Worm (Caenorhabditis elegans) whole organism, young adult: Measurements from ENCODE around the gene F46C5.6.
A peak's percentile ranks its signal among the peaks of the same experiment; 100 is the strongest.

ENCODE experiments used
- B0035.1 ChIP-seq: sonication (generic microtip); optimal IDR thresholded peaks from 2 replicates; lab custom pipeline; 2016; ENCODE audit warnings: missing genetic modification characterization, mild to moderate bottlenecking, missing compliant biosample characterization, missing genotype, missing genetic modification reagents
- B0336.3 ChIP-seq: fragments of 200-800 bp; sonication (Bioruptor generic); IDR thresholded peaks from 2 replicates; pipeline ENCODE4 v1.3.6; 2022; ENCODE audit warnings: missing genetic modification characterization, missing compliant biosample characterization
- F22D6.2 ChIP-seq: sonication (generic microtip); optimal IDR thresholded peaks from 2 replicates; lab custom pipeline; 2016; ENCODE audit warnings: mild to moderate bottlenecking, missing genetic modification characterization, missing compliant biosample characterization
- F23B12.7 ChIP-seq: sonication (generic microtip); optimal IDR thresholded peaks from 2 replicates; lab custom pipeline; 2017; ENCODE audit warnings: missing genetic modification characterization, mild to moderate bottlenecking, missing compliant biosample characterization, antibody characterized with exemption, moderate library complexity; ENCODE audit not compliant: insufficient read depth
- K11D2.4 ChIP-seq: fragments of 200-800 bp; sonication (Bioruptor generic); IDR thresholded peaks from 2 replicates; pipeline ENCODE4 v1.3.6; 2022; ENCODE audit warnings: missing genetic modification reagents, missing genetic modification characterization, missing compliant biosample characterization
- Y53G8AR.9 ChIP-seq: fragments of 200-800 bp; sonication (Bioruptor generic); conservative IDR thresholded peaks from 2 replicates; pipeline ENCODE4 v1.3.6; 2022; ENCODE audit warnings: missing genetic modification reagents, missing genetic modification characterization, missing compliant biosample characterization
- Y56A3A.18 ChIP-seq: fragments of 200-800 bp; sonication (Bioruptor generic); IDR thresholded peaks from 2 replicates; pipeline ENCODE4 v1.3.6; 2022; ENCODE audit warnings: missing genetic modification reagents, missing genetic modification characterization, missing compliant biosample characterization
- Y67H2A.10 ChIP-seq: fragments of 200-800 bp; sonication (Bioruptor generic); conservative IDR thresholded peaks from 2 replicates; pipeline ENCODE4 v1.3.6; 2022; ENCODE audit warnings: missing genetic modification reagents, missing genetic modification characterization, missing compliant biosample characterization
- ama-1 ChIP-seq, 3 experiments: fragments of 150-350 bp in 1 of 3; sonication (generic microtip) in 2 of 3; optimal IDR thresholded peaks; 2 replicates each; lab custom pipeline; 2014 to 2018; ENCODE audit warnings: missing biosample characterization in 2 of 3, missing genetic modification characterization in 2 of 3, missing genetic modification reagents in 2 of 3
- attf-3 ChIP-seq: fragments of 200-800 bp; sonication (Bioruptor generic); conservative IDR thresholded peaks from 2 replicates; pipeline ENCODE4 v1.3.6; 2022; ENCODE audit warnings: missing genetic modification reagents, missing genetic modification characterization, missing compliant biosample characterization
- attf-5 ChIP-seq: fragments of 200-800 bp; sonication (Bioruptor generic); optimal IDR thresholded peaks from 2 replicates; lab custom pipeline; 2018; ENCODE audit warnings: mild to moderate bottlenecking, missing genetic modification characterization, missing compliant biosample characterization
- cebp-2 ChIP-seq: fragments of 200-800 bp; sonication (Bioruptor generic); IDR thresholded peaks from 2 replicates; pipeline ENCODE4 v1.3.6; 2022; ENCODE audit warnings: missing genetic modification characterization, missing compliant biosample characterization
- die-1 ChIP-seq: sonication (generic microtip); optimal IDR thresholded peaks from 2 replicates; lab custom pipeline; 2016; ENCODE audit warnings: missing genotype, mild to moderate bottlenecking, missing genetic modification characterization, missing compliant biosample characterization
- dpl-1 ChIP-seq: fragments of 150-350 bp; optimal IDR thresholded peaks from 2 replicates; lab custom pipeline; 2014; ENCODE audit warnings: missing biosample characterization, missing genetic modification reagents, missing genetic modification characterization
- efl-1 ChIP-seq: fragments of 150-350 bp; optimal IDR thresholded peaks from 2 replicates; lab custom pipeline; 2014; ENCODE audit warnings: missing biosample characterization, missing genetic modification reagents, missing genetic modification characterization
- fkh-3 ChIP-seq: sonication (generic microtip); optimal IDR thresholded peaks from 2 replicates; lab custom pipeline; 2016; ENCODE audit warnings: mild to moderate bottlenecking, missing genetic modification characterization, missing compliant biosample characterization
- hlh-12 ChIP-seq: sonication (generic microtip); optimal IDR thresholded peaks from 2 replicates; lab custom pipeline; 2016; ENCODE audit warnings: missing genetic modification characterization, missing compliant biosample characterization
- lin-26 ChIP-seq: fragments of 200-800 bp; sonication (Bioruptor generic); IDR thresholded peaks from 2 replicates; pipeline ENCODE4 v1.3.6; 2022; ENCODE audit warnings: missing genetic modification reagents, missing genetic modification characterization, missing compliant biosample characterization
- lin-35 ChIP-seq, 3 experiments: fragments of 150-350 bp in 2 of 3; sonication (generic microtip) in 1 of 3; optimal IDR thresholded peaks; 2 replicates each; lab custom pipeline; 2014 to 2018; ENCODE audit warnings: missing biosample characterization in 3 of 3, missing genetic modification characterization in 3 of 3, missing genetic modification reagents in 3 of 3
- lin-40 ChIP-seq: sonication (generic microtip); optimal IDR thresholded peaks from 2 replicates; lab custom pipeline; 2016; ENCODE audit warnings: missing genetic modification characterization, mild to moderate bottlenecking, missing compliant biosample characterization, missing genotype, missing genetic modification reagents
- lsy-27 ChIP-seq: sonication (generic microtip); optimal IDR thresholded peaks from 2 replicates; lab custom pipeline; 2017; ENCODE audit warnings: missing genetic modification characterization, mild to moderate bottlenecking, missing compliant biosample characterization, antibody characterized with exemption, missing genotype, borderline replicate concordance; ENCODE audit not compliant: insufficient read depth
- madf-6 ChIP-seq: fragments of 200-800 bp; sonication (Bioruptor generic); IDR thresholded peaks from 2 replicates; pipeline ENCODE4 v1.3.6; 2022; ENCODE audit warnings: missing genetic modification reagents, missing genetic modification characterization, missing compliant biosample characterization
- mxl-1 ChIP-seq: sonication (generic microtip); optimal IDR thresholded peaks from 2 replicates; lab custom pipeline; 2016; ENCODE audit warnings: missing genetic modification characterization, missing compliant biosample characterization
- nhr-80 ChIP-seq: sonication (generic microtip); optimal IDR thresholded peaks from 2 replicates; lab custom pipeline; 2016; ENCODE audit warnings: missing genetic modification characterization, missing compliant biosample characterization
- sea-2 ChIP-seq: fragments of 200-800 bp; sonication (Bioruptor generic); IDR thresholded peaks from 2 replicates; pipeline ENCODE4 v1.3.6; 2022; ENCODE audit warnings: missing genetic modification characterization, missing compliant biosample characterization
- snpc-1.1 ChIP-seq: sonication (generic microtip); optimal IDR thresholded peaks from 2 replicates; lab custom pipeline; 2017; ENCODE audit warnings: missing genetic modification characterization, mild to moderate bottlenecking, missing compliant biosample characterization, antibody characterized with exemption, moderate library complexity, missing genotype, missing genetic modification reagents; ENCODE audit not compliant: insufficient read depth
- tbx-9 ChIP-seq: sonication (generic microtip); optimal IDR thresholded peaks from 2 replicates; lab custom pipeline; 2016; ENCODE audit warnings: borderline replicate concordance, missing genetic modification characterization, inconsistent platforms, missing compliant biosample characterization
- tlf-1 ChIP-seq: fragments of 200-800 bp; sonication (Bioruptor generic); optimal IDR thresholded peaks from 2 replicates; lab custom pipeline; 2018; ENCODE audit warnings: mild to moderate bottlenecking, missing genetic modification characterization, missing compliant biosample characterization
- zfh-2 ChIP-seq: fragments of 200-800 bp; sonication (Bioruptor generic); conservative IDR thresholded peaks from 2 replicates; pipeline ENCODE4 v1.3.6; 2022; ENCODE audit warnings: missing genetic modification reagents, missing genetic modification characterization, missing compliant biosample characterization
- ztf-22 ChIP-seq: fragments of 200-800 bp; sonication (Bioruptor generic); optimal IDR thresholded peaks from 2 replicates; lab custom pipeline; 2018; ENCODE audit warnings: mild to moderate bottlenecking, missing genetic modification characterization, moderate library complexity, missing compliant biosample characterization
- ztf-26 ChIP-seq: sonication (generic microtip); optimal IDR thresholded peaks from 2 replicates; lab custom pipeline; 2017; ENCODE audit warnings: missing genetic modification characterization, missing compliant biosample characterization

Gene F46C5.6

ce11 chrII:8877032-8877985 lies 33.0 kb upstream of the F46C5.6 start (continued):
- TF ChIP-seq Y53G8AR.9 (GFP tag; lab: Robert Waterston, UW) = no peak
- TF ChIP-seq attf-3 (GFP tag; lab: Robert Waterston, UW) = no peak
- TF ChIP-seq snpc-1.1 (tag; lab: Kevin White, UChicago) = peak; percentile 85
- TF ChIP-seq ztf-22 (GFP tag; lab: Kevin White, UChicago) = no peak
- TF ChIP-seq, all 124 proteins: peak for 12

- no peak for TF ChIP-seq madf-6
- TF ChIP-seq ztf-26 (tag; lab: Kevin White, UChicago) = no peak
- no peak for TF ChIP-seq attf-5 (GFP tag; lab: Kevin White, UChicago)
- no peak for TF ChIP-seq B0336.3
- TF ChIP-seq zfh-2 (GFP tag; lab: Robert Waterston, UW) = no peak
- TF ChIP-seq attf-3 (GFP tag; lab: Robert Waterston, UW) = no peak
- no peak for TF ChIP-seq mxl-1 (tag; lab: Kevin White, UChicago)
- no peak for TF ChIP-seq lsy-27 (tag; lab: Kevin White, UChicago)
These were observed 29.5 kb upstream of the F46C5.6 start, which contains the start of gene T07D4.2 for ce11 chrII:8873842-8874241. T07D4.2 (minus strand) TSS chrII:8873942.

- TF ChIP-seq nhr-80 (peak; percentile 78), B0336.3 (no peak), ama-1 (optimal IDR thresholded peaks at IDR 0.05; lab: Kevin White, UChicago) (no peak), ama-1 (GFP tag; optimal IDR thresholded peaks at IDR 0.05; lab: Kevin White, UChicago) (no peak)
These were observed 22.5 kb upstream of the F46C5.6 start for ce11 chrII:8866844-8867243.

- no peak for TF ChIP-seq efl-1 (GFP tag; lab: Kevin White, UChicago)
- TF ChIP-seq K11D2.4 (GFP tag; lab: Robert Waterston, UW) = no peak
- TF ChIP-seq sea-2 (GFP tag; lab: Robert Waterston, UW) = no peak
- TF ChIP-seq Y56A3A.18 = no peak
- TF ChIP-seq F23B12.7 = no peak
- TF ChIP-seq B0035.1 = no peak
- no peak for TF ChIP-seq die-1 (tag; lab: Kevin White, UChicago)
- TF ChIP-seq lin-40 (tag; lab: Kevin White, UChicago) = no peak
- TF ChIP-seq lin-26 (GFP tag; lab: Robert Waterston, UW) = no peak
- no peak for TF ChIP-seq tlf-1
- no peak for TF ChIP-seq fkh-3
- no peak for TF ChIP-seq dpl-1
- TF ChIP-seq cebp-2 (GFP tag; lab: Robert Waterston, UW) = no peak
- TF ChIP-seq hlh-12 (tag; lab: Kevin White, UChicago) = no peak
- no peak for TF ChIP-seq Y53G8AR.9 (GFP tag; lab: Robert Waterston, UW)
- no peak for TF ChIP-seq ztf-22 (GFP tag; lab: Kevin White, UChicago)
- TF ChIP-seq lin-35 (GFP tag; optimal IDR thresholded peaks at IDR 0.05; lab: Kevin White, UChicago) = no peak
- TF ChIP-seq F22D6.2 (tag; lab: Kevin White, UChicago) = no peak
- TF ChIP-seq Y67H2A.10 (GFP tag; lab: Robert Waterston, UW) = no peak
- TF ChIP-seq tbx-9 = no peak
These were observed 20.8 kb upstream of the F46C5.6 start, which contains the start of gene npr-20 for ce11 chrII:8865078-8865477. npr-20 (minus strand) TSS chrII:8865178.
